Worm (Caenorhabditis elegans): ENCODE data around the gene F14F9.4.

DNA sequence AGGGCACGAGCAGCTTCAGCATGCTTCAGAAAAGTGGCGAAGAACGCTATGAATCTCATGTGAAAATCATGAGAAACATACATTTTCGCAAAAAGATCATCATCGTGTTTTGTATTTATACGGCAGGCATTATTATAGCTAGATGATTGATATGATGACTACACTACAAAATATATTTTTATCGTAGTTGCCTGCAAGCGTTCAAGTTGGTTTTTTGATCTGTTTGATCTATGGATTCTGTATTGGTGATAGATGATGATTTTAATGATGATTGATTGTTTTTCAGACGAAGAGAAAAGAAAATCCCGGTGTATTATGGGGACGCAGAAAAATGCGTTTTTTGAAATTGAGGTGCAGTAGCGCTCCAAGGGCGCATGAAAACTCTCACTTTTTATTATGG, 21.9 kb upstream of the F14F9.4 start, which contains the start of gene ugt-63:
- TF ChIP-seq dao-5 (tag; optimal IDR thresholded peaks at IDR 0.05) (no peak), him-1 (tag; optimal IDR thresholded peaks at IDR 0.05) (no peak), W03F9.2 (tag; optimal IDR thresholded peaks at IDR 0.05) (no peak)

Measured in whole organism, L4/young adult.